Fruit fly (Drosophila melanogaster): ENCODE data around the gene NijA.

NijA gene

DNA sequence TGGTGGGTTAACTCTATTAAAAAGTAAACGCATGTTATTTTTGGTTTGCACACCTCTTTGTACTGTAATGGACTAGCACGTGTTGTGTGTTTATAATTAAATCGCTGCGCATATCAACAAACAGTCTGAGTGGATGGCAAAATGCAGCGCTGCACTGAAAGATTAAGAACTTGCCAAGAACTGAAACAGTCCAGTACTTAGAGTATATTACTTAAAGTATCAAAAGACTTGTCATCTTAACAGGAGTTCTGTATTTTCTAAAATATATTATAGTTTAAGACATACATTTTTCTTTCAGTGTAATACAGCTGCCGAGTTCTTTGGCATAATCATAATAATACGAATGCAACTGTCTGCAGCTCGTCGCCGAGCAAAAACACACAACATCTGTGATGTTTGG lies 48.2 kb downstream of the NijA start (continued):
- TF ChIP-seq Deaf1 (tag; optimal IDR thresholded peaks at IDR 0.05): no peak
- TF ChIP-seq Dip3 (GFP tag; optimal IDR thresholded peaks at IDR 0.05): no peak
- peak; percentile 5 for TF ChIP-seq CG12391 (tag; optimal IDR thresholded peaks at IDR 0.05)
- TF ChIP-seq HLH3B (GFP tag; IDR thresholded peaks at IDR 0.05): no peak
- no peak for TF ChIP-seq CG10147 (GFP tag; optimal IDR thresholded peaks at IDR 0.05)
- TF ChIP-seq odd (GFP tag; optimal IDR thresholded peaks at IDR 0.05): no peak
- 0 out of 2 replicates have a peak, but pooled peaks have one; percentile 20 for TF ChIP-seq CG31441 (GFP tag; IDR thresholded peaks at IDR 0.05)
- no peak for TF ChIP-seq lmd (GFP tag; IDR thresholded peaks at IDR 0.05)
- TF ChIP-seq CG10462 (GFP tag; optimal IDR thresholded peaks at IDR 0.05): no peak
- TF ChIP-seq Fer1 (GFP tag; optimal IDR thresholded peaks at IDR 0.05): no peak
- TF ChIP-seq CG7271 (tag; optimal IDR thresholded peaks at IDR 0.05): no peak
- no peak for TF ChIP-seq BEAF-32 (GFP tag; optimal IDR thresholded peaks at IDR 0.05)
- no peak for TF ChIP-seq CG2120 (GFP tag; optimal IDR thresholded peaks at IDR 0.05)
- no peak for TF ChIP-seq nerfin-1 (tag; optimal IDR thresholded peaks at IDR 0.05)
- no peak for TF ChIP-seq fd64A (GFP tag; optimal IDR thresholded peaks at IDR 0.05)
- TF ChIP-seq tx (GFP tag; optimal IDR thresholded peaks at IDR 0.05): no peak
- no peak for TF ChIP-seq CG14014 (GFP tag; IDR thresholded peaks at IDR 0.05)
- TF ChIP-seq dimm (GFP tag; IDR thresholded peaks at IDR 0.05): no peak
- TF ChIP-seq CG2712 (tag; optimal IDR thresholded peaks at IDR 0.05): peak; percentile 12
- TF ChIP-seq Hr3 (GFP tag; optimal IDR thresholded peaks at IDR 0.05): no peak
- peak; percentile 32 for TF ChIP-seq twi (tag; optimal IDR thresholded peaks at IDR 0.05)
- TF ChIP-seq sens (GFP tag): peak; percentile 77
- TF ChIP-seq CG17361 (GFP tag; IDR thresholded peaks at IDR 0.05): 0 out of 3 replicates have a peak, but pooled peaks have one; percentile 15
- no peak for TF ChIP-seq CG18764 (GFP tag; optimal IDR thresholded peaks at IDR 0.05)
- TF ChIP-seq grau (tag; optimal IDR thresholded peaks at IDR 0.05): peak; percentile 3
- TF ChIP-seq CG12155 (GFP tag; optimal IDR thresholded peaks at IDR 0.05): no peak
- no peak for TF ChIP-seq D19B (GFP tag; optimal IDR thresholded peaks at IDR 0.05)
- no peak for TF ChIP-seq pfk (GFP tag; optimal IDR thresholded peaks at IDR 0.05)
- no peak for TF ChIP-seq hkb (optimal IDR thresholded peaks at IDR 0.05)
- peak; percentile 35; the same call in 1 of the 2 replicates for TF ChIP-seq hkb (GFP tag; IDR thresholded peaks at IDR 0.05)
- peak; percentile 11 for TF ChIP-seq CG18262 (tag; optimal IDR thresholded peaks at IDR 0.05)
- no peak for TF ChIP-seq nmo (GFP tag; optimal IDR thresholded peaks at IDR 0.05)
- no peak for TF ChIP-seq gt (GFP tag; IDR thresholded peaks at IDR 0.05)
- TF ChIP-seq ERR (GFP tag; optimal IDR thresholded peaks at IDR 0.05): no peak
- no peak for TF ChIP-seq CG4328 (GFP tag; optimal IDR thresholded peaks at IDR 0.05)
- no peak for TF ChIP-seq cato (GFP tag; optimal IDR thresholded peaks at IDR 0.05; ENCODE audit: borderline replicate concordance)
- no peak for TF ChIP-seq danr (GFP tag; IDR thresholded peaks at IDR 0.05)
- TF ChIP-seq CG4360 (GFP tag; IDR thresholded peaks at IDR 0.05): no peak
- TF ChIP-seq CG16779 (GFP tag; IDR thresholded peaks at IDR 0.05): no peak
- no peak for TF ChIP-seq Sry-δ (GFP tag; optimal IDR thresholded peaks at IDR 0.05)
- no peak for TF ChIP-seq dmrt99B (tag; optimal IDR thresholded peaks at IDR 0.05)
- TF ChIP-seq CG6683 (GFP tag; optimal IDR thresholded peaks at IDR 0.05): no peak
- no peak for TF ChIP-seq Nf-YB (GFP tag; optimal IDR thresholded peaks at IDR 0.05)
- TF ChIP-seq CG10431 (GFP tag; optimal IDR thresholded peaks at IDR 0.05): no peak
- 0 out of 2 replicates have a peak, but pooled peaks have one; percentile 8 for TF ChIP-seq ap (GFP tag; IDR thresholded peaks at IDR 0.05)
- TF ChIP-seq CG11247 (GFP tag; IDR thresholded peaks at IDR 0.05): no peak
- no peak for TF ChIP-seq Lim3 (GFP tag; IDR thresholded peaks at IDR 0.05)
- TF ChIP-seq CG1832 (GFP tag; optimal IDR thresholded peaks at IDR 0.05): no peak
- TF ChIP-seq CG32532 (GFP tag; IDR thresholded peaks at IDR 0.05): no peak
- TF ChIP-seq CTCF (GFP tag; optimal IDR thresholded peaks at IDR 0.05): no peak
- TF ChIP-seq Fer3 (tag; optimal IDR thresholded peaks at IDR 0.05): no peak
- no peak for TF ChIP-seq scrt (GFP tag; optimal IDR thresholded peaks at IDR 0.05)
- no peak for TF ChIP-seq CG6254 (GFP tag; optimal IDR thresholded peaks at IDR 0.05)
